Worm (Caenorhabditis elegans): ENCODE results near the gene str-144.

str-144 gene

ce11 chrV:8035947-8036346 is 36.0 kb downstream of the str-144 start, which contains the start of gene ZC513.14:
ZC513.14 (minus strand) TSS chrV:8036047.
- TF ChIP-seq ceh-62 (tag; optimal IDR thresholded peaks at IDR 0.05) (no peak), ceh-44 (GFP tag; IDR thresholded peaks at IDR 0.05) (no peak), ama-1 (optimal IDR thresholded peaks at IDR 0.05) (no peak), nhr-10 (tag; optimal IDR thresholded peaks at IDR 0.05) (no peak), ztf-11 (tag; optimal IDR thresholded peaks at IDR 0.05) (no peak), nhr-76 (tag; optimal IDR thresholded peaks at IDR 0.05) (no peak), dmd-8 (GFP tag; IDR thresholded peaks at IDR 0.05) (no peak)

ce11 chrV:8034811-8035210 is 37.1 kb downstream of the str-144 start, which contains the start of gene algn-12:
algn-12 (plus strand) TSS chrV:8035111.
- TF ChIP-seq fos-1 (tag; optimal IDR thresholded peaks at IDR 0.05) (no peak), aly-2 (tag; optimal IDR thresholded peaks at IDR 0.05) (no peak), lin-38 (GFP tag; IDR thresholded peaks at IDR 0.05) (no peak), sdz-12 (GFP tag; optimal IDR thresholded peaks at IDR 0.05) (no peak), hlh-30 (tag; optimal IDR thresholded peaks at IDR 0.05; ENCODE audit: insufficient read depth) (no peak), egl-43 (GFP tag; IDR thresholded peaks at IDR 0.05) (no peak), egl-27 (tag; optimal IDR thresholded peaks at IDR 0.05) (no peak), daf-16 (GFP tag; optimal IDR thresholded peaks at IDR 0.05) (no peak), daf-16 (tag; optimal IDR thresholded peaks at IDR 0.05) (no peak), attf-4 (tag; optimal IDR thresholded peaks at IDR 0.05) (no peak), daf-19 (GFP tag; conservative IDR thresholded peaks at IDR 0.05) (no peak), nhr-77 (tag; optimal IDR thresholded peaks at IDR 0.05) (no peak), mep-1 (tag; optimal IDR thresholded peaks at IDR 0.05) (no peak), hmg-1.1 (GFP tag; IDR thresholded peaks at IDR 0.05) (no peak), hif-1 (tag; optimal IDR thresholded peaks at IDR 0.05) (no peak), dmd-8 (GFP tag; IDR thresholded peaks at IDR 0.05) (no peak), lin-13 (GFP tag; optimal IDR thresholded peaks at IDR 0.05) (no peak), zfp-2 (tag; optimal IDR thresholded peaks at IDR 0.05) (no peak), set-16 (GFP tag; IDR thresholded peaks at IDR 0.05) (no peak), F49E8.2 (tag; optimal IDR thresholded peaks at IDR 0.05; ENCODE audit: borderline replicate concordance) (no peak), lir-3 (tag; optimal IDR thresholded peaks at IDR 0.05) (no peak)

DNA sequence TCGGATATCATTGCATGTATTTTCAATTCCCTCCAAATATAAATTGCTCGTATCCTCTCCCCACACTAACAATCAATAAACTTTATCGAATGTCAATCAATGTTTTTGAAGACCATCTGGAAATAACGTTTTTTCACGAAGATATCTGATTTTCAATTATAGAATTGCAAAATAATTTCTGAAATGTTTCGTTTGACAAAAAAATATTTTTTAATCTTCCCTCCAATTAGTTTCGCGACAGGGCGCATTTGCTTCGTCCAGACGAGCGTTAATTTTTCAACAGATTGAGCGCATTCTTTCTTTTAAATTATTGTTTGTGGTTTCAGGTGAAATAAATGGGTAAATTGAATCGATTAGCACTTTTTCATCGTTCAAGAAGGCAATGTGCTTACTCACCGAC is 40.8 kb downstream of the str-144 start, which contains the start of gene vars-1:
Gene vars-1, plus strand, starts transcription at position 291 of the 400 bp plus-strand sequence.
- TF ChIP-seq saeg-2 (GFP tag; IDR thresholded peaks at IDR 0.05) (no peak), nhr-11 (tag; optimal IDR thresholded peaks at IDR 0.05) (no peak), egl-27 (tag; optimal IDR thresholded peaks at IDR 0.05) (no peak), mdl-1 (tag; optimal IDR thresholded peaks at IDR 0.05) (no peak), unc-62 (GFP tag; optimal IDR thresholded peaks at IDR 0.05 in 1 of 2) (no peak), unc-62 (tag; optimal IDR thresholded peaks at IDR 0.05) (no peak), hlh-30 (tag; optimal IDR thresholded peaks at IDR 0.05; ENCODE audit: insufficient read depth) (peak; percentile 49), mdt-29 (GFP tag; IDR thresholded peaks at IDR 0.05) (no peak), snpc-1.2 (GFP tag; IDR thresholded peaks at IDR 0.05) (0 out of 2 replicates have a peak, but pooled peaks have one; percentile 31), zfp-3 (GFP tag; conservative IDR thresholded peaks at IDR 0.05) (no peak), T26A8.4 (GFP tag; IDR thresholded peaks at IDR 0.05) (no peak), dpl-1 (GFP tag; optimal IDR thresholded peaks at IDR 0.05) (peak; percentile 93), fkh-10 (GFP tag; optimal IDR thresholded peaks at IDR 0.05) (peak; percentile 7), mes-2 (tag; optimal IDR thresholded peaks at IDR 0.05; ENCODE audit: poor library complexity, severe bottlenecking) (peak; percentile 58), nhr-6 (tag; optimal IDR thresholded peaks at IDR 0.05) (peak; percentile 4), F10B5.3 (tag; optimal IDR thresholded peaks at IDR 0.05) (no peak), T20F7.1 (GFP tag; optimal IDR thresholded peaks at IDR 0.05) (peak; percentile 46), nhr-28 (tag; optimal IDR thresholded peaks at IDR 0.05) (peak; percentile 38), mep-1 (tag; optimal IDR thresholded peaks at IDR 0.05) (peak; percentile 17), lin-38 (GFP tag; IDR thresholded peaks at IDR 0.05) (peak; percentile 93), jun-1 (tag; optimal IDR thresholded peaks at IDR 0.05) (no peak), mxl-3 (GFP tag; optimal IDR thresholded peaks at IDR 0.05) (no peak), madf-5 (GFP tag; IDR thresholded peaks at IDR 0.05) (no peak), F49E8.2 (tag; optimal IDR thresholded peaks at IDR 0.05; ENCODE audit: borderline replicate concordance) (peak; percentile 7), lsy-2 (tag; optimal IDR thresholded peaks at IDR 0.05) (peak in 1 of 2 experiments; percentile 71), duxl-1 (tag; optimal IDR thresholded peaks at IDR 0.05; ENCODE audit: poor library complexity) (peak; percentile 19), dmd-6 (GFP tag; IDR thresholded peaks at IDR 0.05) (0 out of 2 replicates have a peak, but pooled peaks have one; percentile 13), daf-12 (tag; optimal IDR thresholded peaks at IDR 0.05) (no peak)

Measured in whole organism, L4 larva.